Worm (Caenorhabditis elegans): ENCODE results near the gene srh-23.

DNA sequence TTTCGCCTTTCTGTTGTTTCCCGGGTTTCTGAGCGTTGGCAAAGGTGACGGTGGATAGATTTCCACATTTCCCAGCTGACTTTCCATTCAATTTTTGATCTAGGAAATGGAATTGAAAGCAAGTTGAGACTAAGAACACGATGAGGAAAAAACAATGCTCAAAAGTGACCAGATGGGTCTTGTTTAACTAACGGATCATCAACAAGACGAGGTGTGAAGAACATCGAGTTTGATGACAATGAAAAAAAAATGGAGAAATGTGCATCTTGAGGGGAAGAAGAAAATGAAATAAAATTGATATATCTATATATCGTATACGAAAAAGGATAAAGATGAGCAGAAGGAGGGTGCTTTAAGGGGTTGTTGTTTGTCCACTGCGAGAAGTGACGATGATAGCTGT lies 43.3 kb upstream of the srh-23 start, which contains the start of gene T19H12.6:
- no peak for TF ChIP-seq lin-15B (tag; optimal IDR thresholded peaks at IDR 0.05)
- TF ChIP-seq tra-1 (GFP tag; IDR thresholded peaks at IDR 0.05): no peak
- TF ChIP-seq snpc-4 (tag; optimal IDR thresholded peaks at IDR 0.05): no peak
- no peak for TF ChIP-seq zip-11 (GFP tag; IDR thresholded peaks at IDR 0.05)
- no peak for TF ChIP-seq ama-1 (optimal IDR thresholded peaks at IDR 0.05)
- no peak for TF ChIP-seq ceh-28 (tag; optimal IDR thresholded peaks at IDR 0.05)
- TF ChIP-seq ZK546.5 (tag; optimal IDR thresholded peaks at IDR 0.05): no peak
- no peak for TF ChIP-seq lin-39 (tag; optimal IDR thresholded peaks at IDR 0.05)
- no peak for TF ChIP-seq tag-97 (GFP tag; IDR thresholded peaks at IDR 0.05)
- TF ChIP-seq pha-4 (GFP tag; IDR thresholded peaks at IDR 0.05): no peak
- no peak for TF ChIP-seq pha-4 (tag; optimal IDR thresholded peaks at IDR 0.05)
- TF ChIP-seq egl-27 (tag; optimal IDR thresholded peaks at IDR 0.05): no peak
- no peak for TF ChIP-seq nhr-28 (tag; optimal IDR thresholded peaks at IDR 0.05)
- TF ChIP-seq ztf-11 (tag; optimal IDR thresholded peaks at IDR 0.05): no peak
